Worm (Caenorhabditis elegans): Measurements from ENCODE around the gene math-14.
"Not testable (repeated sequence)": the region's sequence is repeated elsewhere in the genome, so short reads cannot be mapped to it uniquely, and the experiment has no call there.

math-14 gene

ce11 chrII:1869120-1869519, at the start of gene math-14:
Gene math-14 (plus strand): TSS chrII:1869420.
- TF ChIP-seq klf-2 (GFP tag; conservative IDR thresholded peaks at IDR 0.05) (no peak), cog-1 (tag; optimal IDR thresholded peaks at IDR 0.05) (no peak), ztf-29 (GFP tag; IDR thresholded peaks at IDR 0.05) (no peak), T22C8.4 (GFP tag; IDR thresholded peaks at IDR 0.05) (no peak)

- TF ChIP-seq tab-1 (GFP tag; IDR thresholded peaks at IDR 0.05), result no peak
- TF ChIP-seq T22C8.4 (GFP tag; IDR thresholded peaks at IDR 0.05), result no peak
- peak; percentile 51; the same call in 1 of the 2 replicates for TF ChIP-seq flt-1 (GFP tag; IDR thresholded peaks at IDR 0.05)
- no peak for TF ChIP-seq ref-1 (GFP tag; conservative IDR thresholded peaks at IDR 0.05)
- TF ChIP-seq ztf-29 (GFP tag; IDR thresholded peaks at IDR 0.05), result no peak
- TF ChIP-seq klf-2 (GFP tag; conservative IDR thresholded peaks at IDR 0.05), result no peak
These were observed 49.2 kb upstream of the math-14 start, which contains the start of gene fbxc-19 for ce11 chrII:1819944-1820570. Gene fbxc-19 (plus strand): TSS chrII:1820479.

- TF ChIP-seq T22C8.4 (GFP tag; IDR thresholded peaks at IDR 0.05) (no peak), ref-1 (GFP tag; conservative IDR thresholded peaks at IDR 0.05) (no peak), ztf-29 (GFP tag; IDR thresholded peaks at IDR 0.05) (no peak), tab-1 (GFP tag; IDR thresholded peaks at IDR 0.05) (no peak), cog-1 (tag; optimal IDR thresholded peaks at IDR 0.05) (no peak), klf-2 (GFP tag; conservative IDR thresholded peaks at IDR 0.05) (no peak), med-1 (GFP tag; optimal IDR thresholded peaks at IDR 0.05; ENCODE audit: insufficient read depth) (no peak), flt-1 (GFP tag; IDR thresholded peaks at IDR 0.05) (no peak), ztf-23 (GFP tag; IDR thresholded peaks at IDR 0.05) (no peak)
These were observed 48.4 kb upstream of the math-14 start, which contains the start of gene fbxa-3 for ce11 chrII:1820774-1821173. Gene fbxa-3 (minus strand): TSS chrII:1820874.

- not testable (repeated sequence) for TF ChIP-seq tab-1 (GFP tag; IDR thresholded peaks at IDR 0.05); klf-2 (GFP tag; conservative IDR thresholded peaks at IDR 0.05); T22C8.4 (GFP tag; IDR thresholded peaks at IDR 0.05)
These were observed 44.9 kb upstream of the math-14 start, which contains the start of gene math-41 for ce11 chrII:1824329-1824728. Gene math-41 (plus strand): TSS chrII:1824629.

- TF ChIP-seq ztf-29 (GFP tag; IDR thresholded peaks at IDR 0.05), result no peak
- TF ChIP-seq tab-1 (GFP tag; IDR thresholded peaks at IDR 0.05), result no peak
- TF ChIP-seq klf-2 (GFP tag; conservative IDR thresholded peaks at IDR 0.05), result no peak
- no peak for TF ChIP-seq cog-1 (tag; optimal IDR thresholded peaks at IDR 0.05)
- no peak for TF ChIP-seq ref-1 (GFP tag; conservative IDR thresholded peaks at IDR 0.05)
- TF ChIP-seq med-1 (GFP tag; optimal IDR thresholded peaks at IDR 0.05; ENCODE audit: insufficient read depth), result no peak
- TF ChIP-seq flt-1 (GFP tag; IDR thresholded peaks at IDR 0.05), result no peak
These were observed 39.0 kb upstream of the math-14 start, which contains the start of gene math-40 for ce11 chrII:1830182-1830682. Gene math-40 (plus strand): TSS chrII:1830632.

- TF ChIP-seq ztf-23 (GFP tag; IDR thresholded peaks at IDR 0.05), result no peak
- TF ChIP-seq klf-2 (GFP tag; conservative IDR thresholded peaks at IDR 0.05), result no peak
- TF ChIP-seq flt-1 (GFP tag; IDR thresholded peaks at IDR 0.05), result no peak
- TF ChIP-seq med-1 (GFP tag; optimal IDR thresholded peaks at IDR 0.05; ENCODE audit: insufficient read depth), result no peak
- no peak for TF ChIP-seq T22C8.4 (GFP tag; IDR thresholded peaks at IDR 0.05)
- no peak for TF ChIP-seq ref-1 (GFP tag; conservative IDR thresholded peaks at IDR 0.05)
These were observed 37.3 kb upstream of the math-14 start, which contains the start of gene math-39 for ce11 chrII:1831883-1832388. Gene math-39 (plus strand): TSS chrII:1832338.

ce11 chrII:1836204-1836603, 33.0 kb upstream of the math-14 start, which contains the start of gene T08E11.1:
Gene T08E11.1 (plus strand): TSS chrII:1836504.
- TF ChIP-seq ref-1 (GFP tag; conservative IDR thresholded peaks at IDR 0.05) (no peak), klf-2 (GFP tag; conservative IDR thresholded peaks at IDR 0.05) (no peak), ztf-23 (GFP tag; IDR thresholded peaks at IDR 0.05) (no peak), ztf-29 (GFP tag; IDR thresholded peaks at IDR 0.05) (no peak), flt-1 (GFP tag; IDR thresholded peaks at IDR 0.05) (no peak), tab-1 (GFP tag; IDR thresholded peaks at IDR 0.05) (no peak), cog-1 (tag; optimal IDR thresholded peaks at IDR 0.05) (no peak), T22C8.4 (GFP tag; IDR thresholded peaks at IDR 0.05) (no peak), med-1 (GFP tag; optimal IDR thresholded peaks at IDR 0.05; ENCODE audit: insufficient read depth) (no peak)

- no peak for TF ChIP-seq ztf-29 (GFP tag; IDR thresholded peaks at IDR 0.05)
- no peak for TF ChIP-seq ref-1 (GFP tag; conservative IDR thresholded peaks at IDR 0.05)
- TF ChIP-seq tab-1 (GFP tag; IDR thresholded peaks at IDR 0.05), result no peak
- TF ChIP-seq ztf-23 (GFP tag; IDR thresholded peaks at IDR 0.05), result no peak
- TF ChIP-seq klf-2 (GFP tag; conservative IDR thresholded peaks at IDR 0.05), result no peak
- TF ChIP-seq cog-1 (tag; optimal IDR thresholded peaks at IDR 0.05), result no peak
- TF ChIP-seq T22C8.4 (GFP tag; IDR thresholded peaks at IDR 0.05), result no peak
These were observed 26.3 kb upstream of the math-14 start, which contains the start of the genes C52E2.5 and C52E2.4 for ce11 chrII:1842894-1843293. Gene C52E2.5 (minus strand): TSS chrII:1842936. Gene C52E2.4 (plus strand): TSS chrII:1843145.

ce11 chrII:1844552-1844951, 24.7 kb upstream of the math-14 start:
- no peak for TF ChIP-seq flt-1 (GFP tag; IDR thresholded peaks at IDR 0.05)
- no peak for TF ChIP-seq med-1 (GFP tag; optimal IDR thresholded peaks at IDR 0.05; ENCODE audit: insufficient read depth)
- no peak for TF ChIP-seq ref-1 (GFP tag; conservative IDR thresholded peaks at IDR 0.05)
- TF ChIP-seq ztf-23 (GFP tag; IDR thresholded peaks at IDR 0.05), result no peak
- TF ChIP-seq T22C8.4 (GFP tag; IDR thresholded peaks at IDR 0.05), result no peak
- TF ChIP-seq klf-2 (GFP tag; conservative IDR thresholded peaks at IDR 0.05), result no peak
- TF ChIP-seq tab-1 (GFP tag; IDR thresholded peaks at IDR 0.05), result no peak
- TF ChIP-seq ztf-29 (GFP tag; IDR thresholded peaks at IDR 0.05), result no peak
- no peak for TF ChIP-seq cog-1 (tag; optimal IDR thresholded peaks at IDR 0.05)

ce11 chrII:1848109-1848508, 21.1 kb upstream of the math-14 start, which contains the start of gene fbxb-97:
Gene fbxb-97 (minus strand): TSS chrII:1848161.
- TF ChIP-seq tab-1 (GFP tag; IDR thresholded peaks at IDR 0.05) (no peak), ref-1 (GFP tag; conservative IDR thresholded peaks at IDR 0.05) (no peak), flt-1 (GFP tag; IDR thresholded peaks at IDR 0.05) (no peak), cog-1 (tag; optimal IDR thresholded peaks at IDR 0.05) (no peak), med-1 (GFP tag; optimal IDR thresholded peaks at IDR 0.05; ENCODE audit: insufficient read depth) (no peak), ztf-23 (GFP tag; IDR thresholded peaks at IDR 0.05) (no peak), klf-2 (GFP tag; conservative IDR thresholded peaks at IDR 0.05) (no peak), T22C8.4 (GFP tag; IDR thresholded peaks at IDR 0.05) (no peak), ztf-29 (GFP tag; IDR thresholded peaks at IDR 0.05) (no peak)
